Worm (Caenorhabditis elegans) whole organism, midembryonic: ENCODE data around the gene pqn-96.

Source experiments
- cog-1 ChIP-seq: sonication (generic microtip); optimal IDR thresholded peaks from 2 replicates; lab custom pipeline; 2016; ENCODE audit warnings: missing genetic modification characterization, missing compliant biosample characterization
- med-1 ChIP-seq: sonication (generic microtip); optimal IDR thresholded peaks from 2 replicates; lab custom pipeline; 2017; ENCODE audit warnings: missing genetic modification characterization, mild to moderate bottlenecking, missing compliant biosample characterization, antibody characterized with exemption, missing genetic modification reagents; ENCODE audit not compliant: insufficient read depth
- ref-1 ChIP-seq: fragments of 200-800 bp; sonication (Bioruptor generic); conservative IDR thresholded peaks from 2 replicates; pipeline ENCODE4 v1.3.6; 2022; ENCODE audit warnings: missing genetic modification reagents, missing genetic modification characterization, missing compliant biosample characterization
- tab-1 ChIP-seq: fragments of 200-800 bp; sonication (Bioruptor generic); IDR thresholded peaks from 2 replicates; pipeline ENCODE4 v1.3.6; 2022; ENCODE audit warnings: missing genetic modification characterization, missing compliant biosample characterization

ce11 chrIII:8413501-8413900 is 25.7 kb downstream of the pqn-96 start:
- no peak for TF ChIP-seq cog-1 (tag; lab: Kevin White, UChicago)
- TF ChIP-seq ref-1 (GFP tag; lab: Robert Waterston, UW), result no peak
- no peak for TF ChIP-seq med-1 (GFP tag; lab: Kevin White, UChicago)
- TF ChIP-seq tab-1 (GFP tag; lab: Robert Waterston, UW), result no peak
